Worm (Caenorhabditis elegans) whole organism, L4/young adult: ENCODE data around the gene C35D10.8.

Experiments used
- W03F9.2 ChIP-seq: fragments of 150-350 bp; optimal IDR thresholded peaks from 2 replicates; lab custom pipeline; 2014; ENCODE audit warnings: missing biosample characterization, missing genetic modification characterization
- dao-5 ChIP-seq: sonication (generic microtip); optimal IDR thresholded peaks from 2 replicates; lab custom pipeline; 2016; ENCODE audit warnings: missing genotype, missing genetic modification characterization, moderate library complexity, missing compliant biosample characterization
- him-1 ChIP-seq: sonication (generic microtip); optimal IDR thresholded peaks from 2 replicates; lab custom pipeline; 2016; ENCODE audit warnings: missing genotype, missing genetic modification reagents, missing genetic modification characterization, missing compliant biosample characterization

ce11 chrIII:4849739-4850138, 5.3 kb upstream of the C35D10.8 start, which contains the start of gene nonu-1:
- TF ChIP-seq dao-5 (no peak), him-1 (no peak), W03F9.2 (tag; lab: Kevin White, UChicago) (no peak)
